Worm (Caenorhabditis elegans) whole organism, young adult: Measurements from ENCODE around the gene ttr-40.

Experiments used
- Y95B8A.8 ChIP-seq: fragments of 200-800 bp; sonication (Bioruptor generic); IDR thresholded peaks from 2 replicates; pipeline ENCODE4 v1.3.6; 2022; ENCODE audit warnings: missing genetic modification reagents, missing genetic modification characterization, missing compliant biosample characterization
- ama-1 ChIP-seq, 3 experiments: fragments of 150-350 bp in 1 of 3; sonication (generic microtip) in 2 of 3; optimal IDR thresholded peaks; 2 replicates each; lab custom pipeline; 2014 to 2018; ENCODE audit warnings: missing biosample characterization in 2 of 3, missing genetic modification characterization in 2 of 3, missing genetic modification reagents in 2 of 3
- ceh-100 ChIP-seq: fragments of 200-800 bp; sonication (Bioruptor generic); IDR thresholded peaks from 2 replicates; pipeline ENCODE4 v1.3.6; 2022; ENCODE audit warnings: missing genetic modification reagents, missing genetic modification characterization, missing compliant biosample characterization
- hrde-1 ChIP-seq: sonication (generic microtip); optimal IDR thresholded peaks from 2 replicates; lab custom pipeline; 2016; ENCODE audit warnings: missing genetic modification characterization, mild to moderate bottlenecking, missing compliant biosample characterization, moderate library complexity, missing genotype, missing genetic modification reagents, borderline replicate concordance
- lin-26 ChIP-seq: fragments of 200-800 bp; sonication (Bioruptor generic); IDR thresholded peaks from 2 replicates; pipeline ENCODE4 v1.3.6; 2022; ENCODE audit warnings: missing genetic modification reagents, missing genetic modification characterization, missing compliant biosample characterization
- madf-3 ChIP-seq: fragments of 200-800 bp; sonication (Bioruptor generic); IDR thresholded peaks from 2 replicates; pipeline ENCODE4 v1.3.6; 2022; ENCODE audit warnings: missing genetic modification reagents, missing genetic modification characterization, missing compliant biosample characterization
- nfya-1 ChIP-seq: sonication (generic microtip); optimal IDR thresholded peaks from 2 replicates; lab custom pipeline; 2017; ENCODE audit warnings: antibody characterized with exemption, missing compliant biosample characterization, missing genetic modification characterization, borderline replicate concordance; ENCODE audit not compliant: insufficient read depth
- snpc-4 ChIP-seq, 5 experiments: fragments of 150-350 bp in 1 of 5; sonication (generic microtip) in 4 of 5; optimal IDR thresholded peaks; 2 replicates each; lab custom pipeline; 2014 to 2018; ENCODE audit warnings: missing genetic modification characterization in 5 of 5, missing biosample characterization in 3 of 5, antibody characterized with exemption in 2 of 5, mild to moderate bottlenecking in 2 of 5, missing compliant biosample characterization in 2 of 5, missing genotype in 2 of 5, moderate library complexity in 2 of 5, missing genetic modification reagents in 1 of 5
- tlf-1 ChIP-seq: fragments of 200-800 bp; sonication (Bioruptor generic); optimal IDR thresholded peaks from 2 replicates; lab custom pipeline; 2018; ENCODE audit warnings: mild to moderate bottlenecking, missing genetic modification characterization, missing compliant biosample characterization

ce11 chrV:9375378-9375777, 20.1 kb upstream of the ttr-40 start, which contains the start of gene E02C12.9:
- TF ChIP-seq hrde-1 (tag; lab: Kevin White, UChicago) (no peak), madf-3 (GFP tag; lab: Robert Waterston, UW) (no peak), snpc-4 (GFP tag; optimal IDR thresholded peaks at IDR 0.05; lab: Kevin White, UChicago) (no peak), snpc-4 (tag; optimal IDR thresholded peaks at IDR 0.05; lab: Kevin White, UChicago) (no peak), ama-1 (optimal IDR thresholded peaks at IDR 0.05; lab: Kevin White, UChicago) (no peak), ama-1 (GFP tag; optimal IDR thresholded peaks at IDR 0.05; lab: Kevin White, UChicago) (no peak), tlf-1 (no peak), ceh-100 (GFP tag; lab: Robert Waterston, UW) (no peak), Y95B8A.8 (GFP tag; lab: Robert Waterston, UW) (no peak), nfya-1 (tag; lab: Kevin White, UChicago) (no peak), lin-26 (GFP tag; lab: Robert Waterston, UW) (no peak)
